Fruit fly (Drosophila melanogaster) S2 (cell line): ENCODE results near the gene CG7857.

Experiments used
- CG8478 ChIP-seq: fragments of >200 bp; optimal IDR thresholded peaks from 2 replicates; lab custom pipeline; 2018
- CTCF ChIP-seq, 2 experiments: fragments of >200 bp; optimal IDR thresholded peaks; 2 replicates each; lab custom pipeline; 2018

The CG7857 gene

dm6 chr3L:15474010-15474409 lies 30.7 kb downstream of the CG7857 start, which contains the start of gene cocoon:
cocoon (minus strand) TSS chr3L:15474110.
- TF ChIP-seq CG8478 (no peak), CTCF (optimal IDR thresholded peaks at IDR 0.05; lab: Kevin White, UChicago) (no peak)
